Worm (Caenorhabditis elegans): ENCODE data around the gene hlb-1.

- TF ChIP-seq ceh-91 (GFP tag; IDR thresholded peaks at IDR 0.05) (no peak), repo-1 (tag; optimal IDR thresholded peaks at IDR 0.05) (no peak), lir-1 (GFP tag; conservative IDR thresholded peaks at IDR 0.05) (no peak), snpc-1.1 (tag; optimal IDR thresholded peaks at IDR 0.05; ENCODE audit: insufficient read depth) (no peak), hlh-12 (tag; optimal IDR thresholded peaks at IDR 0.05) (no peak), lin-26 (GFP tag; IDR thresholded peaks at IDR 0.05) (no peak), B0336.3 (GFP tag; IDR thresholded peaks at IDR 0.05) (no peak), hlh-26 (GFP tag; conservative IDR thresholded peaks at IDR 0.05) (no peak), unc-62 (GFP tag; optimal IDR thresholded peaks at IDR 0.05) (no peak), F57A8.1 (GFP tag; optimal IDR thresholded peaks at IDR 0.05) (no peak), K11D2.4 (GFP tag; IDR thresholded peaks at IDR 0.05) (no peak), dpl-1 (GFP tag; optimal IDR thresholded peaks at IDR 0.05) (no peak)
Measured at ce11 chrX:13885131-13885530, 2.6 kb upstream of the hlb-1 start.

Data from whole organism, young adult.